Fruit fly (Drosophila melanogaster) whole organism, prepupa: ENCODE results near the gene CG44325.

Experiments
- Blimp-1 ChIP-seq: fragments of 200-800 bp; sonication (Bioruptor generic); optimal IDR thresholded peaks from 3 replicates; lab custom pipeline; 2017; ENCODE audit warnings: missing biosample characterization, missing genetic modification characterization, mild to moderate bottlenecking, moderate library complexity, missing genetic modification reagents
- CG10631 ChIP-seq: fragments of 200-800 bp; sonication (Bioruptor generic); optimal IDR thresholded peaks from 2 replicates; lab custom pipeline; 2016; ENCODE audit warnings: missing biosample characterization, missing genetic modification characterization
- CG10669 ChIP-seq: fragments of 200-800 bp; sonication (Bioruptor generic); optimal IDR thresholded peaks from 3 replicates; lab custom pipeline; 2018; ENCODE audit warnings: missing biosample characterization, mild to moderate bottlenecking, missing genetic modification characterization, moderate library complexity
- CG11294 ChIP-seq: fragments of 200-800 bp; sonication (Bioruptor generic); IDR thresholded peaks from 2 replicates; pipeline ENCODE4 v1.3.6; 2022; ENCODE audit warnings: missing biosample characterization, missing genetic modification characterization
- CG16779 ChIP-seq: fragments of 200-800 bp; sonication (Bioruptor generic); optimal IDR thresholded peaks from 3 replicates; lab custom pipeline; 2017; ENCODE audit warnings: missing biosample characterization, mild to moderate bottlenecking, missing genetic modification characterization
- CG3032 ChIP-seq: fragments of 200-800 bp; optimal IDR thresholded peaks from 2 replicates; lab custom pipeline; 2019; ENCODE audit warnings: missing biosample characterization, mild to moderate bottlenecking, missing genetic modification characterization, moderate library complexity
- CG31627 ChIP-seq: fragments of 200-800 bp; sonication (Bioruptor generic); optimal IDR thresholded peaks from 3 replicates; lab custom pipeline; 2016; ENCODE audit warnings: missing biosample characterization, missing genetic modification characterization
- CG32006 ChIP-seq: fragments of 200-800 bp; sonication (Bioruptor generic); optimal IDR thresholded peaks from 3 replicates; lab custom pipeline; 2017; ENCODE audit warnings: missing biosample characterization, mild to moderate bottlenecking, missing genetic modification characterization
- CG34406 ChIP-seq: fragments of 200-800 bp; sonication (Bioruptor generic); optimal IDR thresholded peaks from 3 replicates; lab custom pipeline; 2016; ENCODE audit warnings: missing biosample characterization, missing genetic modification characterization
- CG3919 ChIP-seq: fragments of 200-800 bp; sonication (Bioruptor generic); optimal IDR thresholded peaks from 3 replicates; lab custom pipeline; 2016; ENCODE audit warnings: missing biosample characterization, missing genetic modification characterization
- CG6163 ChIP-seq: fragments of 200-800 bp; sonication (Bioruptor generic); IDR thresholded peaks from 3 replicates; pipeline ENCODE4 v1.3.6; 2022; ENCODE audit warnings: missing biosample characterization, missing genetic modification characterization
- CG6276 ChIP-seq: fragments of 200-800 bp; sonication (Bioruptor generic); optimal IDR thresholded peaks from 2 replicates; lab custom pipeline; 2017; ENCODE audit warnings: missing biosample characterization, mild to moderate bottlenecking, missing genetic modification characterization
- CG6808 ChIP-seq: fragments of 200-800 bp; sonication (Bioruptor generic); optimal IDR thresholded peaks from 3 replicates; lab custom pipeline; 2017; ENCODE audit warnings: missing biosample characterization, missing genetic modification characterization, mild to moderate bottlenecking, moderate library complexity, missing genetic modification reagents
- CG6854 ChIP-seq: fragments of 200-800 bp; sonication (Bioruptor generic); optimal IDR thresholded peaks from 2 replicates; lab custom pipeline; 2017; ENCODE audit warnings: missing biosample characterization, mild to moderate bottlenecking, missing genetic modification characterization
- CG8119 ChIP-seq: fragments of 200-800 bp; sonication (Bioruptor generic); IDR thresholded peaks from 3 replicates; pipeline ENCODE4 v1.3.6; 2022; ENCODE audit warnings: missing biosample characterization, missing genetic modification characterization
- CG8319 ChIP-seq: fragments of 200-800 bp; sonication (Bioruptor generic); optimal IDR thresholded peaks from 3 replicates; lab custom pipeline; 2016; ENCODE audit warnings: missing biosample characterization, missing genetic modification characterization
- CG8632 ChIP-seq: fragments of 200-800 bp; sonication (Bioruptor generic); optimal IDR thresholded peaks from 3 replicates; lab custom pipeline; 2016; ENCODE audit warnings: missing biosample characterization, missing genetic modification characterization
- CG9139 ChIP-seq: fragments of 200-800 bp; sonication (Bioruptor generic); optimal IDR thresholded peaks from 3 replicates; lab custom pipeline; 2017; ENCODE audit warnings: missing biosample characterization, mild to moderate bottlenecking, missing genetic modification characterization
- Eip75B ChIP-seq: fragments of 200-800 bp; sonication (Bioruptor generic); optimal IDR thresholded peaks from 3 replicates; lab custom pipeline; 2016; ENCODE audit warnings: missing biosample characterization, missing genetic modification characterization
- Eip78C ChIP-seq: fragments of 200-800 bp; sonication (Bioruptor generic); peaks from one replicate; lab custom pipeline; 2016; ENCODE audit warnings: missing biosample characterization, missing genetic modification characterization
- Ets21C ChIP-seq: fragments of 200-800 bp; sonication (Bioruptor generic); optimal IDR thresholded peaks from 3 replicates; lab custom pipeline; 2016; ENCODE audit warnings: missing biosample characterization, missing genetic modification characterization
- Ets96B ChIP-seq: fragments of 200-800 bp; optimal IDR thresholded peaks from 2 replicates; lab custom pipeline; 2019; ENCODE audit warnings: missing biosample characterization, mild to moderate bottlenecking, missing genetic modification characterization, moderate library complexity
- Gug ChIP-seq: fragments of 200-800 bp; sonication (Bioruptor generic); IDR thresholded peaks from 2 replicates; pipeline ENCODE4 v1.3.6; 2022; ENCODE audit warnings: missing biosample characterization, missing genetic modification characterization
- Hr39 ChIP-seq: fragments of 200-800 bp; sonication (Bioruptor generic); optimal IDR thresholded peaks from 2 replicates; lab custom pipeline; 2016; ENCODE audit warnings: missing biosample characterization, missing genetic modification characterization
- Hr4 ChIP-seq: fragments of 200-800 bp; sonication (Bioruptor generic); optimal IDR thresholded peaks from 3 replicates; lab custom pipeline; 2016; ENCODE audit warnings: missing biosample characterization, missing genetic modification characterization
- Lpt ChIP-seq: fragments of 200-800 bp; sonication (Bioruptor generic); optimal IDR thresholded peaks from 3 replicates; lab custom pipeline; 2016; ENCODE audit warnings: missing biosample characterization, missing genetic modification characterization
- Sox102F ChIP-seq: fragments of 200-800 bp; sonication (Bioruptor generic); optimal IDR thresholded peaks from 2 replicates; lab custom pipeline; 2016; ENCODE audit warnings: missing biosample characterization, mild to moderate bottlenecking, missing genetic modification characterization
- Sox14 ChIP-seq: fragments of 200-800 bp; sonication (Bioruptor generic); optimal IDR thresholded peaks from 3 replicates; lab custom pipeline; 2016; ENCODE audit warnings: missing biosample characterization, missing genetic modification characterization
- Sox15 ChIP-seq: fragments of 200-800 bp; sonication (Bioruptor generic); optimal IDR thresholded peaks from 3 replicates; lab custom pipeline; 2016; ENCODE audit warnings: missing biosample characterization, missing genetic modification characterization
- acj6 ChIP-seq: fragments of 200-800 bp; sonication (Bioruptor generic); optimal IDR thresholded peaks from 3 replicates; lab custom pipeline; 2016; ENCODE audit warnings: missing biosample characterization, missing genetic modification characterization
- dac ChIP-seq: fragments of 200-800 bp; sonication (Bioruptor generic); optimal IDR thresholded peaks from 2 replicates; lab custom pipeline; 2017; ENCODE audit warnings: missing biosample characterization, mild to moderate bottlenecking, missing genetic modification characterization
- dsx ChIP-seq: fragments of 200-800 bp; optimal IDR thresholded peaks from 3 replicates; lab custom pipeline; 2019; ENCODE audit warnings: missing biosample characterization, mild to moderate bottlenecking, missing genetic modification characterization, moderate library complexity; ENCODE audit not compliant: poor library complexity, severe bottlenecking
- eg ChIP-seq: fragments of 200-800 bp; sonication (Bioruptor generic); IDR thresholded peaks from 3 replicates; pipeline ENCODE4 v1.3.6; 2022; ENCODE audit warnings: missing biosample characterization, missing genetic modification characterization
- lz ChIP-seq: fragments of 200-800 bp; sonication (Bioruptor generic); optimal IDR thresholded peaks from 3 replicates; lab custom pipeline; 2016; ENCODE audit warnings: missing biosample characterization, missing genetic modification characterization
- net ChIP-seq: fragments of 200-800 bp; sonication (Bioruptor generic); optimal IDR thresholded peaks from 3 replicates; lab custom pipeline; 2016; ENCODE audit warnings: missing biosample characterization, missing genetic modification characterization
- pdm3 ChIP-seq: fragments of 200-800 bp; sonication (Bioruptor generic); optimal IDR thresholded peaks from 3 replicates; lab custom pipeline; 2016; ENCODE audit warnings: missing biosample characterization, missing genetic modification characterization
- salr ChIP-seq, 2 experiments: fragments of 200-800 bp; sonication (Bioruptor generic); optimal IDR thresholded peaks; 3 replicates each; lab custom pipeline; 2016 to 2018; ENCODE audit warnings: missing biosample characterization in 2 of 2, missing genetic modification characterization in 2 of 2, mild to moderate bottlenecking in 1 of 2
- spab ChIP-seq: fragments of 200-800 bp; sonication (Bioruptor generic); optimal IDR thresholded peaks from 2 replicates; lab custom pipeline; 2017; ENCODE audit warnings: missing biosample characterization, mild to moderate bottlenecking, missing genetic modification characterization, missing genetic modification reagents
- svp ChIP-seq: fragments of 200-800 bp; sonication (Bioruptor generic); peaks from one replicate; lab custom pipeline; 2016; ENCODE audit warnings: missing biosample characterization, missing genetic modification characterization
- topi ChIP-seq: fragments of 200-800 bp; sonication (Bioruptor generic); optimal IDR thresholded peaks from 3 replicates; lab custom pipeline; 2016; ENCODE audit warnings: missing biosample characterization, missing genetic modification characterization
- vri ChIP-seq: fragments of 200-800 bp; sonication (Bioruptor generic); optimal IDR thresholded peaks from 3 replicates; lab custom pipeline; 2016; ENCODE audit warnings: missing biosample characterization, mild to moderate bottlenecking, missing genetic modification characterization

CG44325 gene

dm6 chrX:9066802-9067489 lies 11.4 kb downstream of the CG44325 start (continued):
- TF ChIP-seq Ets96B (tag; lab: Kevin White, UChicago) (peak; percentile 74), svp (GFP tag; lab: Kevin White, UChicago) (peak; percentile 87), CG6854 (GFP tag; lab: Kevin White, UChicago) (peak; percentile 75), vri (GFP tag; lab: Kevin White, UChicago) (peak; percentile 67), CG34406 (GFP tag; lab: Kevin White, UChicago) (peak; percentile 85), salr (GFP tag; optimal IDR thresholded peaks at IDR 0.05; lab: Kevin White, UChicago) (peak; percentile 41 to 62), Sox102F (GFP tag; lab: Kevin White, UChicago) (peak; percentile 80), CG3032 (tag; lab: Kevin White, UChicago) (peak; percentile 76), CG8632 (GFP tag; lab: Kevin White, UChicago) (peak; percentile 89), topi (GFP tag; lab: Kevin White, UChicago) (peak; percentile 80), CG6276 (GFP tag; lab: Kevin White, UChicago) (peak; percentile 77), pdm3 (peak; percentile 77), CG6808 (GFP tag; lab: Kevin White, UChicago) (peak; percentile 75), Lpt (GFP tag; lab: Kevin White, UChicago) (peak; percentile 76), CG6163 (peak; percentile 92)

dm6 chrX:9064029-9064428 lies 14.3 kb downstream of the CG44325 start:
- no peak for TF ChIP-seq lz
- TF ChIP-seq CG6163: no peak
- no peak for TF ChIP-seq svp (GFP tag; lab: Kevin White, UChicago)
- TF ChIP-seq CG32006 (GFP tag; lab: Kevin White, UChicago): no peak
- no peak for TF ChIP-seq Ets96B (tag; lab: Kevin White, UChicago)
- no peak for TF ChIP-seq CG16779 (tag; lab: Kevin White, UChicago)
- TF ChIP-seq eg (GFP tag; lab: Robert Waterston, UW): no peak
- no peak for TF ChIP-seq Lpt (GFP tag; lab: Kevin White, UChicago)
- TF ChIP-seq CG3032 (tag; lab: Kevin White, UChicago): no peak
- TF ChIP-seq Hr39 (GFP tag; lab: Kevin White, UChicago): no peak
- TF ChIP-seq Sox15 (GFP tag; lab: Kevin White, UChicago): no peak

- no peak for TF ChIP-seq Eip75B (GFP tag; lab: Kevin White, UChicago)
- no peak for TF ChIP-seq dac (GFP tag; lab: Kevin White, UChicago)
- no peak for TF ChIP-seq CG8319 (GFP tag; lab: Kevin White, UChicago)
- TF ChIP-seq CG8119 (GFP tag; lab: Robert Waterston, UW): peak; percentile 62
- peak; percentile 13 for TF ChIP-seq CG34406 (GFP tag; lab: Kevin White, UChicago)
- peak; percentile 37 for TF ChIP-seq CG32006 (GFP tag; lab: Kevin White, UChicago)
- no peak for TF ChIP-seq topi (GFP tag; lab: Kevin White, UChicago)
- peak; percentile 55; the same call in 1 of the 3 replicates for TF ChIP-seq eg (GFP tag; lab: Robert Waterston, UW)
- no peak for TF ChIP-seq Gug (GFP tag; lab: Robert Waterston, UW)
- peak; percentile 4 for TF ChIP-seq Hr4
- TF ChIP-seq dsx (GFP tag; lab: Kevin White, UChicago): no peak
- TF ChIP-seq CG31627: no peak
These were observed 14.9 kb downstream of the CG44325 start for dm6 chrX:9063425-9063824.

- peak; percentile 64 for TF ChIP-seq CG10631 (GFP tag; lab: Kevin White, UChicago)
- TF ChIP-seq svp (GFP tag; lab: Kevin White, UChicago): peak; percentile 86
- TF ChIP-seq CG10669 (GFP tag; lab: Kevin White, UChicago): peak; percentile 41
- no peak for TF ChIP-seq CG8319 (GFP tag; lab: Kevin White, UChicago)
- no peak for TF ChIP-seq CG9139 (GFP tag; lab: Kevin White, UChicago)
- TF ChIP-seq vri (GFP tag; lab: Kevin White, UChicago): peak; percentile 43
- peak; percentile 20 for TF ChIP-seq spab (GFP tag; lab: Kevin White, UChicago)
- peak in 1 of 2 experiments; percentile 2 for TF ChIP-seq salr (GFP tag; optimal IDR thresholded peaks at IDR 0.05; lab: Kevin White, UChicago)
- TF ChIP-seq Ets21C (GFP tag; lab: Kevin White, UChicago): peak; percentile 23
- TF ChIP-seq Sox14: peak; percentile 20
- TF ChIP-seq Eip78C (GFP tag; lab: Kevin White, UChicago): peak; percentile 90
- peak; percentile 53 for TF ChIP-seq CG34406 (GFP tag; lab: Kevin White, UChicago)
- TF ChIP-seq dsx (GFP tag; lab: Kevin White, UChicago): peak; percentile 63
- TF ChIP-seq CG3919: peak; percentile 41
- TF ChIP-seq CG11294 (GFP tag; lab: Robert Waterston, UW): peak; percentile 53
- TF ChIP-seq CG31627: peak; percentile 34
- peak; percentile 26 for TF ChIP-seq Eip75B (GFP tag; lab: Kevin White, UChicago)
- peak; percentile 79 for TF ChIP-seq CG6163
- TF ChIP-seq Sox15 (GFP tag; lab: Kevin White, UChicago): peak; percentile 36
- peak; percentile 27 for TF ChIP-seq Ets96B (tag; lab: Kevin White, UChicago)
- peak; percentile 48 for TF ChIP-seq net (GFP tag; lab: Kevin White, UChicago)
- TF ChIP-seq lz: peak; percentile 39
- TF ChIP-seq CG6276 (GFP tag; lab: Kevin White, UChicago): no peak
- no peak for TF ChIP-seq CG16779 (tag; lab: Kevin White, UChicago)
- no peak for TF ChIP-seq CG6808 (GFP tag; lab: Kevin White, UChicago)
- TF ChIP-seq Blimp-1 (GFP tag; lab: Kevin White, UChicago): peak; percentile 10
- peak; percentile 59 for TF ChIP-seq acj6
These were observed 15.6 kb downstream of the CG44325 start for dm6 chrX:9062665-9063064.
